Worm (Caenorhabditis elegans) whole organism, young adult: ENCODE measurements around the gene ugt-23.

Experiments used
- B0035.1 ChIP-seq: sonication (generic microtip); optimal IDR thresholded peaks from 2 replicates; lab custom pipeline; 2016; ENCODE audit warnings: missing genetic modification characterization, mild to moderate bottlenecking, missing compliant biosample characterization, missing genotype, missing genetic modification reagents
- B0336.3 ChIP-seq: fragments of 200-800 bp; sonication (Bioruptor generic); IDR thresholded peaks from 2 replicates; pipeline ENCODE4 v1.3.6; 2022; ENCODE audit warnings: missing genetic modification characterization, missing compliant biosample characterization
- C06A6.2 ChIP-seq: fragments of 200-800 bp; sonication (Bioruptor generic); conservative IDR thresholded peaks from 2 replicates; pipeline ENCODE4 v1.3.6; 2022; ENCODE audit warnings: missing genetic modification characterization, missing compliant biosample characterization
- C17E4.6 ChIP-seq: fragments of 200-800 bp; sonication (Bioruptor generic); IDR thresholded peaks from 2 replicates; pipeline ENCODE4 v1.3.6; 2022; ENCODE audit warnings: missing genetic modification reagents, missing genetic modification characterization, missing compliant biosample characterization
- D2030.7 ChIP-seq: fragments of 200-800 bp; sonication (Bioruptor generic); IDR thresholded peaks from 2 replicates; pipeline ENCODE4 v1.3.6; 2022; ENCODE audit warnings: missing genetic modification reagents, missing genetic modification characterization, missing compliant biosample characterization
- F39B2.1 ChIP-seq: fragments of 200-800 bp; sonication (Bioruptor generic); IDR thresholded peaks from 2 replicates; pipeline ENCODE4 v1.3.6; 2022; ENCODE audit warnings: missing genetic modification reagents, missing genetic modification characterization, missing compliant biosample characterization
- F52B5.7 ChIP-seq: sonication (generic microtip); optimal IDR thresholded peaks from 2 replicates; lab custom pipeline; 2016; ENCODE audit warnings: mild to moderate bottlenecking, missing genetic modification characterization, missing compliant biosample characterization
- F55B11.4 ChIP-seq: sonication (generic microtip); optimal IDR thresholded peaks from 2 replicates; lab custom pipeline; 2016; ENCODE audit warnings: missing compliant biosample characterization, missing genetic modification characterization, borderline replicate concordance; ENCODE audit not compliant: insufficient read depth
- T07F8.4 ChIP-seq: sonication (generic microtip); optimal IDR thresholded peaks from 2 replicates; lab custom pipeline; 2016; ENCODE audit warnings: mild to moderate bottlenecking, missing genetic modification characterization, moderate library complexity, missing compliant biosample characterization
- Y53F4B.3 ChIP-seq: fragments of 200-800 bp; sonication (Bioruptor generic); IDR thresholded peaks from 2 replicates; pipeline ENCODE4 v1.3.6; 2022; ENCODE audit warnings: missing genetic modification reagents, missing genetic modification characterization, missing compliant biosample characterization
- Y67H2A.10 ChIP-seq: fragments of 200-800 bp; sonication (Bioruptor generic); conservative IDR thresholded peaks from 2 replicates; pipeline ENCODE4 v1.3.6; 2022; ENCODE audit warnings: missing genetic modification reagents, missing genetic modification characterization, missing compliant biosample characterization
- Y79H2A.3 ChIP-seq: fragments of 200-800 bp; sonication (Bioruptor generic); conservative IDR thresholded peaks from 2 replicates; pipeline ENCODE4 v1.3.6; 2022; ENCODE audit warnings: missing genetic modification reagents, missing genetic modification characterization, missing compliant biosample characterization
- Y95B8A.8 ChIP-seq: fragments of 200-800 bp; sonication (Bioruptor generic); IDR thresholded peaks from 2 replicates; pipeline ENCODE4 v1.3.6; 2022; ENCODE audit warnings: missing genetic modification reagents, missing genetic modification characterization, missing compliant biosample characterization
- aptf-2 ChIP-seq: fragments of 200-800 bp; sonication (Bioruptor generic); conservative IDR thresholded peaks from 2 replicates; pipeline ENCODE4 v1.3.6; 2022; ENCODE audit warnings: missing genetic modification reagents, missing genetic modification characterization, missing compliant biosample characterization
- athp-1 ChIP-seq: sonication (generic microtip); optimal IDR thresholded peaks from 2 replicates; lab custom pipeline; 2017; ENCODE audit warnings: mild to moderate bottlenecking, missing genetic modification characterization, missing compliant biosample characterization
- attf-6 ChIP-seq: fragments of 200-800 bp; sonication (Bioruptor generic); IDR thresholded peaks from 2 replicates; pipeline ENCODE4 v1.3.6; 2022; ENCODE audit warnings: missing genetic modification reagents, missing genetic modification characterization, missing compliant biosample characterization
- bed-1 ChIP-seq: fragments of 200-800 bp; sonication (Bioruptor generic); IDR thresholded peaks from 2 replicates; pipeline ENCODE4 v1.3.6; 2022; ENCODE audit warnings: missing genetic modification reagents, missing genetic modification characterization, missing compliant biosample characterization
- bed-2 ChIP-seq: fragments of 200-800 bp; sonication (Bioruptor generic); IDR thresholded peaks from 2 replicates; pipeline ENCODE4 v1.3.6; 2022; ENCODE audit warnings: missing genetic modification reagents, missing genetic modification characterization, missing compliant biosample characterization
- ccch-3 ChIP-seq: fragments of 200-800 bp; sonication (Bioruptor generic); optimal IDR thresholded peaks from 2 replicates; lab custom pipeline; 2018; ENCODE audit warnings: mild to moderate bottlenecking, missing genetic modification characterization, missing compliant biosample characterization
- die-1 ChIP-seq: sonication (generic microtip); optimal IDR thresholded peaks from 2 replicates; lab custom pipeline; 2016; ENCODE audit warnings: missing genotype, mild to moderate bottlenecking, missing genetic modification characterization, missing compliant biosample characterization
- dox-1 ChIP-seq: fragments of 200-800 bp; sonication (Bioruptor generic); IDR thresholded peaks from 2 replicates; pipeline ENCODE4 v1.3.6; 2022; ENCODE audit warnings: missing genetic modification reagents, missing genetic modification characterization, missing compliant biosample characterization
- egl-18 ChIP-seq: fragments of 200-800 bp; sonication (Bioruptor generic); IDR thresholded peaks from 2 replicates; pipeline ENCODE4 v1.3.6; 2022; ENCODE audit warnings: missing genetic modification reagents, missing genetic modification characterization, missing compliant biosample characterization
- egrh-3 ChIP-seq: fragments of 200-800 bp; sonication (Bioruptor generic); IDR thresholded peaks from 2 replicates; pipeline ENCODE4 v1.3.6; 2022; ENCODE audit warnings: missing genetic modification reagents, missing genetic modification characterization, missing compliant biosample characterization
- fkh-3 ChIP-seq: sonication (generic microtip); optimal IDR thresholded peaks from 2 replicates; lab custom pipeline; 2016; ENCODE audit warnings: mild to moderate bottlenecking, missing genetic modification characterization, missing compliant biosample characterization
- hmg-1.2 ChIP-seq: fragments of 200-800 bp; sonication (Bioruptor generic); IDR thresholded peaks from 2 replicates; pipeline ENCODE4 v1.3.6; 2022; ENCODE audit warnings: missing genetic modification reagents, missing genetic modification characterization, missing compliant biosample characterization
- hsf-1 ChIP-seq: fragments of 200-800 bp; sonication (Bioruptor generic); IDR thresholded peaks from 2 replicates; pipeline ENCODE4 v1.3.6; 2022; ENCODE audit warnings: missing genetic modification reagents, missing genetic modification characterization, missing compliant biosample characterization
- lag-1 ChIP-seq: fragments of 200-800 bp; sonication (Bioruptor generic); IDR thresholded peaks from 2 replicates; pipeline ENCODE4 v1.3.6; 2022; ENCODE audit warnings: missing genetic modification reagents, missing genetic modification characterization, missing compliant biosample characterization
- lin-54 ChIP-seq: fragments of 200-800 bp; sonication (Bioruptor generic); optimal IDR thresholded peaks from 2 replicates; lab custom pipeline; 2018; ENCODE audit warnings: mild to moderate bottlenecking, missing genetic modification characterization, missing compliant biosample characterization
- lsy-27 ChIP-seq: sonication (generic microtip); optimal IDR thresholded peaks from 2 replicates; lab custom pipeline; 2017; ENCODE audit warnings: missing genetic modification characterization, mild to moderate bottlenecking, missing compliant biosample characterization, antibody characterized with exemption, missing genotype, borderline replicate concordance; ENCODE audit not compliant: insufficient read depth
- madf-8 ChIP-seq: fragments of 200-800 bp; sonication (Bioruptor generic); conservative IDR thresholded peaks from 2 replicates; pipeline ENCODE4 v1.3.6; 2022; ENCODE audit warnings: missing genetic modification reagents, missing genetic modification characterization, missing compliant biosample characterization
- mel-28 ChIP-seq: sonication (generic microtip); optimal IDR thresholded peaks from 2 replicates; lab custom pipeline; 2016; ENCODE audit warnings: borderline replicate concordance, mild to moderate bottlenecking, missing genetic modification characterization, missing compliant biosample characterization
- nfya-2 ChIP-seq: fragments of 200-800 bp; sonication (Bioruptor generic); IDR thresholded peaks from 2 replicates; pipeline ENCODE4 v1.3.6; 2022; ENCODE audit warnings: missing genetic modification reagents, missing genetic modification characterization, missing compliant biosample characterization
- nfyb-1 ChIP-seq: fragments of 200-800 bp; sonication (Bioruptor generic); IDR thresholded peaks from 2 replicates; pipeline ENCODE4 v1.3.6; 2022; ENCODE audit warnings: missing genetic modification reagents, missing genetic modification characterization, missing compliant biosample characterization
- nhr-120 ChIP-seq: fragments of 200-800 bp; sonication (Bioruptor generic); IDR thresholded peaks from 2 replicates; pipeline ENCODE4 v1.3.6; 2022; ENCODE audit warnings: missing genetic modification characterization, missing compliant biosample characterization
- nhr-80 ChIP-seq: sonication (generic microtip); optimal IDR thresholded peaks from 2 replicates; lab custom pipeline; 2016; ENCODE audit warnings: missing genetic modification characterization, missing compliant biosample characterization
- nhr-90 ChIP-seq: sonication (generic microtip); optimal IDR thresholded peaks from 2 replicates; lab custom pipeline; 2016; ENCODE audit warnings: missing genotype, mild to moderate bottlenecking, missing genetic modification characterization, missing compliant biosample characterization
- rec-8 ChIP-seq, 2 experiments: sonication (generic microtip); optimal IDR thresholded peaks; 2 replicates each; lab custom pipeline; 2016; ENCODE audit warnings: mild to moderate bottlenecking in 2 of 2, missing genetic modification characterization in 2 of 2, missing genetic modification reagents in 2 of 2, missing genotype in 2 of 2, missing biosample characterization in 1 of 2, missing compliant biosample characterization in 1 of 2, moderate library complexity in 1 of 2
- snpc-1.1 ChIP-seq: sonication (generic microtip); optimal IDR thresholded peaks from 2 replicates; lab custom pipeline; 2017; ENCODE audit warnings: missing genetic modification characterization, mild to moderate bottlenecking, missing compliant biosample characterization, antibody characterized with exemption, moderate library complexity, missing genotype, missing genetic modification reagents; ENCODE audit not compliant: insufficient read depth
- somi-1 ChIP-seq: fragments of 200-800 bp; sonication (Bioruptor generic); optimal IDR thresholded peaks from 2 replicates; lab custom pipeline; 2018; ENCODE audit warnings: mild to moderate bottlenecking, missing genetic modification characterization, missing compliant biosample characterization
- tbp1 ChIP-seq: fragments of 200-800 bp; sonication (Bioruptor generic); optimal IDR thresholded peaks from 2 replicates; lab custom pipeline; 2018; ENCODE audit warnings: mild to moderate bottlenecking, missing genetic modification characterization, missing compliant biosample characterization
- zim-3 ChIP-seq: sonication (generic microtip); optimal IDR thresholded peaks from 2 replicates; lab custom pipeline; 2017; ENCODE audit warnings: mild to moderate bottlenecking, missing genetic modification characterization, moderate library complexity, missing compliant biosample characterization
- ztf-26 ChIP-seq: sonication (generic microtip); optimal IDR thresholded peaks from 2 replicates; lab custom pipeline; 2017; ENCODE audit warnings: missing genetic modification characterization, missing compliant biosample characterization

The ugt-23 gene

DNA sequence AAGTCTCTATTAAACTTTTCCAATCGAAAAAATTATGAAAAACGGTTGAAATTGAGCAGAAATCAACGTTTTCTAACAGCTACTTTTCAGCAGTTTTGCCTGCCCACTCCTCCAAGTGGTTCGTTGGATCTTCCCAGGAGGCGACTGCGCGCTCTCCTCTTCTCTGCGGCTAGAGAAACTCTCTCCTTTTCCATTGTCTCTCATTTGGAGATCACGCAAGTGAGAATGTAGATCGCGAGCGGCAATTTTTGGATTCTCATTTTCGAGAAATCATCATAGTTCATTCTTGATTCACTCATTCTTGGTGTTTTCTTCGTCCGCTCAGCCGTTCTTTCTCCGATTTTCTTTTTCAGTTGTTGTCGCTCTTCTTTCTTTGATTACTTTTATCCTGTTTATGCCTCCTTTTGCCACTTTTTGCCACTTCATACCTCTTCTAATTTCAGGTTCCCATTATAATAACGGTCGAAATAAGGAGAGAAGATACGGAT is 41.1 kb downstream of the ugt-23 start, which contains the start of gene mrp-4 (continued):
- TF ChIP-seq athp-1 (tag; lab: Kevin White, UChicago) (no peak), nfyb-1 (no peak), egrh-3 (GFP tag; lab: Robert Waterston, UW) (no peak), F39B2.1 (GFP tag; lab: Robert Waterston, UW) (no peak), fkh-3 (tag; lab: Kevin White, UChicago) (no peak), lin-54 (no peak), C06A6.2 (GFP tag; lab: Robert Waterston, UW) (no peak), nhr-80 (no peak), lsy-27 (tag; lab: Kevin White, UChicago) (no peak), attf-6 (GFP tag; lab: Robert Waterston, UW) (no peak), hmg-1.2 (peak; percentile 82), Y95B8A.8 (GFP tag; lab: Robert Waterston, UW) (0 out of 2 replicates have a peak, but pooled peaks have one; percentile 10), bed-1 (no peak), mel-28 (tag; lab: Kevin White, UChicago) (no peak), hsf-1 (GFP tag; lab: Robert Waterston, UW) (peak; percentile 63), ccch-3 (no peak), Y67H2A.10 (GFP tag; lab: Robert Waterston, UW) (no peak), bed-2 (GFP tag; lab: Robert Waterston, UW) (no peak), C17E4.6 (GFP tag; lab: Robert Waterston, UW) (no peak), D2030.7 (GFP tag; lab: Robert Waterston, UW) (peak; percentile 60), F55B11.4 (tag; lab: Kevin White, UChicago) (no peak), snpc-1.1 (no peak), nhr-90 (no peak), nhr-120 (GFP tag; lab: Robert Waterston, UW) (no peak), madf-8 (peak; percentile 41), Y53F4B.3 (GFP tag; lab: Robert Waterston, UW) (no peak), egl-18 (no peak), zim-3 (tag; lab: Kevin White, UChicago) (no peak), T07F8.4 (no peak), tbp1 (GFP tag; lab: Kevin White, UChicago) (no peak), nfya-2 (no peak), aptf-2 (GFP tag; lab: Robert Waterston, UW) (peak; percentile 100)

DNA sequence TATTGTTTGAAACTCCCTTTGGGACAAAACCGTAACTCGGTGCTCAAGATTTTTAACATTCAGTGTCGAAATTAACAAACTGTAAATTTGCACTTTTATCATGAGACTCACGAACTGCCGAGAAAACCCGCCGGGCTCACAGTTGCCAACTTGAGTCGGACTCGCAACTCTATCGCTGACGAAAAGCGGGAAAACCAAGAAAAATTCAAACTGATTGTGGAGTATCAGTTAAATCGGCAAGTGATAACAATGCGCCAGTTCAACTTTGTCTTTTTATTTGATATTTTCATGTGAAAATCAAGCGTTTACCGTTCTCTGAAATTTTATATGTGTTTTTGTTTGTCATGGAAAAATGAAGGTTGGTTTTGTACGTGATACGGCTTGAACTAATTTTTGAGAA is 42.4 kb downstream of the ugt-23 start:
- TF ChIP-seq nhr-80 (peak; percentile 68), B0336.3 (GFP tag; lab: Robert Waterston, UW) (no peak)

DNA sequence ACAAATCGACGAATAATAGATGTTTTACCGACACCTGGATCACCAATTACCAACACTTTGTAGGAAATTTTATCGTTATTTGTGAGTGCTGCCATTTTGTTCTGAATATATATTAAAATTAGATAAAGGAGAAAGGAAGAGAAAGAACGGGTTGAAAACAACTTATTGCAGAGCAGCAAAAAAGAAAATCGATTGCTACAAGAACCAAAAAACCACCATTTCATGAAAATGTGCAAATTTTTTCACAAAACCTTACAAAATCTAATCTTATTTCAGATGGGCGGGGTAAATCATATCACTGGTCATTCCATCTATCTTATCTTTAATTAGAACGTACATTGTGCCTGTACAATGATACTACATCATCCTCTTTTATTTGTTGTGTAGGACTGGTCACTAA is 42.9 kb downstream of the ugt-23 start, which contains the start of gene glo-1:
TSS of gene glo-1 (minus strand) at position 101 of the 400 bp plus-strand sequence.
- no peak for TF ChIP-seq F52B5.7
- TF ChIP-seq snpc-1.1 = no peak
- TF ChIP-seq B0035.1 = no peak
- no peak for TF ChIP-seq rec-8 (tag; optimal IDR thresholded peaks at IDR 0.05; lab: Kevin White, UChicago)
- no peak for TF ChIP-seq die-1
- no peak for TF ChIP-seq tbp1 (GFP tag; lab: Kevin White, UChicago)
- TF ChIP-seq lag-1 = no peak
- TF ChIP-seq dox-1 (GFP tag; lab: Robert Waterston, UW) = no peak
- no peak for TF ChIP-seq ztf-26 (tag; lab: Kevin White, UChicago)
- no peak for TF ChIP-seq somi-1 (GFP tag; lab: Kevin White, UChicago)
- TF ChIP-seq Y79H2A.3 (GFP tag; lab: Robert Waterston, UW) = no peak
